Worm (Caenorhabditis elegans) whole organism, midembryonic: ENCODE measurements around the gene zmp-2.
"Not testable (repeated sequence)": the region's sequence is repeated elsewhere in the genome, so short reads cannot be mapped to it uniquely, and the experiment has no call there.

ENCODE experiments used
- T22C8.4 ChIP-seq: fragments of 200-800 bp; sonication (Bioruptor generic); IDR thresholded peaks from 2 replicates; pipeline ENCODE4 v1.3.6; 2022; ENCODE audit warnings: missing genetic modification characterization, missing compliant biosample characterization
- cog-1 ChIP-seq: sonication (generic microtip); optimal IDR thresholded peaks from 2 replicates; lab custom pipeline; 2016; ENCODE audit warnings: missing genetic modification characterization, missing compliant biosample characterization
- flt-1 ChIP-seq: fragments of 200-800 bp; sonication (Bioruptor generic); IDR thresholded peaks from 2 replicates; pipeline ENCODE4 v1.3.6; 2022; ENCODE audit warnings: missing genetic modification characterization, missing compliant biosample characterization
- klf-2 ChIP-seq: fragments of 200-800 bp; sonication (Bioruptor generic); conservative IDR thresholded peaks from 2 replicates; pipeline ENCODE4 v1.3.6; 2022; ENCODE audit warnings: missing genetic modification reagents, missing genetic modification characterization, missing compliant biosample characterization
- med-1 ChIP-seq: sonication (generic microtip); optimal IDR thresholded peaks from 2 replicates; lab custom pipeline; 2017; ENCODE audit warnings: missing genetic modification characterization, mild to moderate bottlenecking, missing compliant biosample characterization, antibody characterized with exemption, missing genetic modification reagents; ENCODE audit not compliant: insufficient read depth
- ref-1 ChIP-seq: fragments of 200-800 bp; sonication (Bioruptor generic); conservative IDR thresholded peaks from 2 replicates; pipeline ENCODE4 v1.3.6; 2022; ENCODE audit warnings: missing genetic modification reagents, missing genetic modification characterization, missing compliant biosample characterization
- tab-1 ChIP-seq: fragments of 200-800 bp; sonication (Bioruptor generic); IDR thresholded peaks from 2 replicates; pipeline ENCODE4 v1.3.6; 2022; ENCODE audit warnings: missing genetic modification characterization, missing compliant biosample characterization
- ztf-23 ChIP-seq: fragments of 200-800 bp; sonication (Bioruptor generic); IDR thresholded peaks from 2 replicates; pipeline ENCODE4 v1.3.6; 2022; ENCODE audit warnings: missing genetic modification reagents, missing genetic modification characterization, missing compliant biosample characterization
- ztf-29 ChIP-seq: fragments of 200-800 bp; sonication (Bioruptor generic); IDR thresholded peaks from 2 replicates; pipeline ENCODE4 v1.3.6; 2022; ENCODE audit warnings: missing genetic modification reagents, missing genetic modification characterization, missing compliant biosample characterization

The zmp-2 gene

DNA sequence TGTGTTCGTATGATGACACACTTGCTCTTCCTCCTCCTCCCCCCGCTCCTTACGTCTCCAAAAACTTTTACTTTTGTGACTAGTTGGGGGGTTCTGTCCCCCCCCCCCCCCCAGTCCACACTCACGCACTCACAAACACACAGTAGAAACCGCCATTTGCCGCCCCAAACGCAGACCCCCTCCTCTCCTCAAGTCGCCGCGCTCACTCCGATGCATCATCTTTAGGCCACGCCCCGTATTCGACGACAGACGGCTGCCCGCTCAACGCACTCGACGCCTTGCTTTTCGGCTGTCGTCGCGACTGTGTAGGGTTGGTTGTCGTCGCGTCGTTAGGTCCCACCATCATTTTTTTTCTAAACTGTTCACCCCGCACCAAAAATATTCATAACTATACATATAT lies at the start of gene zmp-2:
Gene zmp-2 (plus strand): TSS at position 247 of the 400 bp plus-strand sequence.
- TF ChIP-seq tab-1 (no peak), klf-2 (GFP tag; lab: Robert Waterston, UW) (0 out of 2 replicates have a peak, but pooled peaks have one; percentile 27)

DNA sequence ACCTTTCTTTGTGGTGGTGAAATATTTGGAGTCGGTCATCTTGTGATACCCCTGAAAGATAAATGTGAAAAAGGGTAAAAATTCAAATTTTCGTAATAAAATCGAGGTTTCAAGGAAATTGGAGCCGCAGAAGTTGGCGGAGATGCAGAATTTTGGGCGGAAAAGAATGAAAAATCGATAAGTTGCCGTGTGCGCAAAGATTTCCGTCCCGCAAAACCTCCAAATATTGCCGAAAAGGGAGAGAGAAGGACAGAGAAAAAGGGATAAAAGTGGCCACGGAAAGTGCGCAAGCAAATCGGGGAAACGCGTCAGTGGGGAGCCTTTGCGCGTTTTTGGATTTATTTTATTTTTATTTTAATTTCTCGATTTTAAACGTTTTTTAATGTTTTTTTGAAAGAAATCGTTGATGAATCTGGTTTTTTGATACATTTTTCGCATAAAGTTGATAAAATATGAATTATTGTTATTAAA lies 39.2 kb upstream of the zmp-2 start, which contains the start of gene apb-1:
Gene apb-1 (minus strand): TSS at position 51 of the 471 bp plus-strand sequence.
- TF ChIP-seq med-1 (GFP tag; lab: Kevin White, UChicago) (peak; percentile 18), ztf-23 (GFP tag; lab: Robert Waterston, UW) (peak; percentile 85), tab-1 (peak; percentile 63; the same call in 1 of the 2 replicates), T22C8.4 (peak; percentile 83), klf-2 (GFP tag; lab: Robert Waterston, UW) (0 out of 2 replicates have a peak, but pooled peaks have one; percentile 34), flt-1 (peak; percentile 80), ref-1 (GFP tag; lab: Robert Waterston, UW) (0 out of 2 replicates have a peak, but pooled peaks have one; percentile 24), ztf-29 (peak; percentile 39; the same call in 1 of the 2 replicates), cog-1 (tag; lab: Kevin White, UChicago) (peak; percentile 35)

DNA sequence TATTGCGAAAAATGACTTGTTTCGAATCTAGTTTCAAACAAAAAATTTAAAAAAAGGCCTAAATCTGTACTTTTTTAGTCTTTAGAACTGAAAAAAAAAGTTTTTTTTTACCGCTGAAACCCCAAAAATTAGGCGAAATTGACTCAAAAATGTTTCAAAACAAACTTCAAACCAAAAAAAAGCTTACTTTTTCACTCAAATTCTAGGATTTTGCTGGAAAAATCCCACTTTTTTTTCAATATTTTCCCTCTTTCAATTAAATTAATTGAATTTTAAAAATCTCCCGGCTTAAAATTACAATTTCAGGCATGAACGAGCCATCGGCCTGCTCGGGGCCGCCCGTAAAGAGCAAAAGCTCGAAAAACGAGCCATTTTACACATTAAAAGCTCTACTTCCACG lies 38.4 kb upstream of the zmp-2 start, which contains the start of gene mdt-19:
Gene mdt-19 (plus strand): TSS at position 301 of the 400 bp plus-strand sequence.
- TF ChIP-seq ztf-23 (GFP tag; lab: Robert Waterston, UW) (no peak), flt-1 (no peak), T22C8.4 (no peak), ztf-29 (no peak), cog-1 (tag; lab: Kevin White, UChicago) (no peak), klf-2 (GFP tag; lab: Robert Waterston, UW) (no peak), ref-1 (GFP tag; lab: Robert Waterston, UW) (no peak), med-1 (GFP tag; lab: Kevin White, UChicago) (no peak), tab-1 (no peak)

DNA sequence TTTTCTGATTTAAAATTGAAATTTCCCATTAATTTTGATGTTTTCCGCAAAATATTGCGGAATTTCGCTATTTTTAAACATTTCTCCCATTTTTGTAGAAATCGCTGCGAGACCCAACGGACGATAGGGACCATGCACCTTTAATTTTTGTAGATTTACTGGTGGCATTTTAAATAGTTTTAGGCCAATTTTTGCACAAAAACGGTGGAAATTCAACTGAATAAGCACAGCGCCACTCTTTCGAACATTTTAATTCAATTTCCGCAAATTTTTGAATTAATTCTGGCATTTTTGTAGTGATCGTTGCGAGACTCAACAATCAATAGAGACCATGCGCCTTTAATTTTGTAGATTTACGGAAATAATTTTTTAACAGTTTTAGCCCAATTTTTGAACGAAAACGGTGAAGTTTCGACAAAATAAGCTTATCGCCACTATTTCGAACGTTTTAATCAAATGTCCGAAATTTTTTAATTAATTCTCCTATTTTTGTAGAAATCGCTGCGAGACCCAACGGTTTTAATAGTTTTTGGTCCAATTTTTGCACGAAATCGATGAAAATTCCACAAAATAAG lies 37.6 kb upstream of the zmp-2 start:
- TF ChIP-seq med-1 (GFP tag; lab: Kevin White, UChicago) (no peak), ref-1 (GFP tag; lab: Robert Waterston, UW) (no peak), cog-1 (tag; lab: Kevin White, UChicago) (no peak), flt-1 (no peak), ztf-29 (no peak), klf-2 (GFP tag; lab: Robert Waterston, UW) (no peak), T22C8.4 (no peak), ztf-23 (GFP tag; lab: Robert Waterston, UW) (no peak), tab-1 (no peak)

DNA sequence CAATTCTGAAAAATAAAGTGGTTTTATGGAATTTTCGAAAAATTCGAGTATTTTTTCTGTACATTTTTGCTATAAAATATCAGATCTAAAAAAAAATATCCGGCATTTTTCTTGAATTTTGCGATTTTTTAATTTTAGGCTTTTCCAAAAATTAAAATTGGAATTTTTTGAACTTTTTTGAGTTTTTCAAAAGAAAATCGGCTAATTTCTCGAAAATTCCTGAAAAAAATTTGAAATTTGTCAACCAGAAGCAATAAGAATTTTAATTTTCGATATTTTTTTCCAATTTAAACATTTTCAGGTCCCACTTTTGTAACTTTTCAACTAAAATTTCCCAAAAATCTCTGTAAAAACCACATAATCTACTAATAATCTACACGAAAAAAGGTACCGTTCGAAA lies 32.5 kb upstream of the zmp-2 start, which contains the start of gene Y71H2B.11:
Gene Y71H2B.11 (plus strand): TSS at position 301 of the 400 bp plus-strand sequence.
- TF ChIP-seq flt-1, result no peak
- no peak for TF ChIP-seq ztf-23 (GFP tag; lab: Robert Waterston, UW)
- TF ChIP-seq ref-1 (GFP tag; lab: Robert Waterston, UW), result no peak
- no peak for TF ChIP-seq klf-2 (GFP tag; lab: Robert Waterston, UW)
- TF ChIP-seq cog-1 (tag; lab: Kevin White, UChicago), result no peak
- no peak for TF ChIP-seq tab-1
- TF ChIP-seq med-1 (GFP tag; lab: Kevin White, UChicago), result no peak
- TF ChIP-seq ztf-29, result no peak
- TF ChIP-seq T22C8.4, result no peak

DNA sequence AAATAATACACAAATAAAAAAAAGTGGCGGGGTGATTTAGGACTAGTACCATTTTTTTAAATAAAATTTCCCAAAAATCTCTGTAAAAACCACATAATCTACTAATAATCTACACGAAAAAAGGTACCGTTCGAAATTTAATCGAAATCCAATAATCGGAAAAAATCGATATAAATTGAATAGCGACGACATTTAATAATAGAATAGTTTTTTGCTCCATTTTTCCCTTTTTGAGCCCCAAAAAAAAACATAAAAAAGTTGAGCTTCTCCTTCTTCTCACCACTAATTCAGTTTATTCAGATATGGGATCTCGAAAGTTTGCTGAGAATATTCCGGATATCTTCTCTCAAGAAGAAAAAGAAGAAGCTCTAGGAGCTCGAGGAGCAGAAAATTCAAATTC lies 28.5 kb upstream of the zmp-2 start, which contains the start of gene Y71H2B.5:
Gene Y71H2B.5 (plus strand): TSS at position 301 of the 400 bp plus-strand sequence.
- not testable (repeated sequence) for TF ChIP-seq ztf-29; med-1 (GFP tag; lab: Kevin White, UChicago); tab-1

DNA sequence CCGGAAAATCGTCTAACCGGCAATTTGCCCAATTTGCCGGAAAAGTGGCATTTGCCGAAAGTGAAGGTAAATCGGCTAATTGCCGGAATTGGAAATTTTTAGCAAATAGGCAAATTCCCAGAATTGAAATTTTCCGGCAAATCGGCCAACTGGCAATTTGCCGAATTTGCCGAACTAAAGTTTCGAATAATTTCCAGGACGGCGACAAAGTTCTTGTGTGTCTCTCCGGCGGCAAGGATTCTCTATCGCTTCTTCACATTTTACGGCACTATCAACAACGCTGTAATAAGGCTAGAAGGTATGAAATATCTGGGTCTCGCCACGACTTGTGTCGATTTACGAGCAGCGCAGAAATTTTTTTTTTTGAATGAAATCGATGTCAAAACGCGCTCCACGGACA lies 20.0 kb upstream of the zmp-2 start:
- TF ChIP-seq cog-1 (tag; lab: Kevin White, UChicago), result no peak
- TF ChIP-seq flt-1, result no peak
- no peak for TF ChIP-seq klf-2 (GFP tag; lab: Robert Waterston, UW)
- no peak for TF ChIP-seq ztf-23 (GFP tag; lab: Robert Waterston, UW)
- no peak for TF ChIP-seq tab-1
- TF ChIP-seq med-1 (GFP tag; lab: Kevin White, UChicago), result no peak
- no peak for TF ChIP-seq ref-1 (GFP tag; lab: Robert Waterston, UW)

DNA sequence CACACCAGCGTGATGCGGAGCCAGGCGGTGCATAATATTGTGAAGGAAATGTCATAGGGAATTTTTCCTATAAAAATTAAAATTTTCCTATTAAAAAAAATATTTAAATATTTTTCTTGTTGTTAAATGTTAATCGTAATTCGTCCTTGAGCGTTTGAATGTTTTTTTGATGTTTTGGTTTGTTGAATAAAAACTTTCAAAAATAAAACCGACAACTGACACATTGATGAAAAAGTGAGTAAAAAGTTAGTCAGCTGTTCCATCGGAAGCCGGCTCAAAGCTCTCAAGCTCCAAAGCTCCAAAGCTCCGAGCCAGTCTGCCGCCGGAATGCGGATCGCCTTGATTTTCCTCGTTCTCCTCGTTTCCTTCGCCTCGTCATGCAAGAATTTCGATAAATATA lies 17.5 kb upstream of the zmp-2 start, which contains the start of gene Y71H2B.4:
Gene Y71H2B.4 (plus strand): TSS at position 301 of the 400 bp plus-strand sequence.
- no peak for TF ChIP-seq klf-2 (GFP tag; lab: Robert Waterston, UW)
- TF ChIP-seq ztf-23 (GFP tag; lab: Robert Waterston, UW), result no peak
- TF ChIP-seq med-1 (GFP tag; lab: Kevin White, UChicago), result no peak
- TF ChIP-seq ztf-29, result no peak
- TF ChIP-seq ref-1 (GFP tag; lab: Robert Waterston, UW), result no peak
- TF ChIP-seq flt-1, result no peak
- no peak for TF ChIP-seq tab-1
- no peak for TF ChIP-seq cog-1 (tag; lab: Kevin White, UChicago)
- TF ChIP-seq T22C8.4, result no peak

DNA sequence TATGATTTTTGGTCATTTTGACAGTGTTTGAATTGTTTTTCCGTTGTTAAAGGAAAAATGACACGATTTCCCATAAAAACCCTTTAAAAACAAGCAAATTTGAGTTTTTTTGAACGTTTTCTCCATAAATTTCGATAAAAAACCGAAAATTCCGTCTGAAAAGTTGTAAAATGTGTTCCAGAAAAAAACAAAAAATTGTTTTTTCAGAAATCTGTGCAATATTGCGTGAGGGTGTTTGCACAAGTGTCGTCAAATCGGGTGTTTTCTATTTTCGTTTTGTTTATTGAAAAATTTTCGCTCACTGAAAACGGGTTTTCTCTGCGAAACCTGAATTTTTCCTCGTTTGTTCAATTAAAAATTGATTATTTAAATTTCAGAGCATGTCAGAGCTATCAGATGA lies 16.6 kb upstream of the zmp-2 start, which contains the start of gene ppfr-4:
Gene ppfr-4 (plus strand): TSS at position 378 of the 400 bp plus-strand sequence.
- TF ChIP-seq tab-1, result no peak
- no peak for TF ChIP-seq ztf-23 (GFP tag; lab: Robert Waterston, UW)
- no peak for TF ChIP-seq med-1 (GFP tag; lab: Kevin White, UChicago)
- TF ChIP-seq ref-1 (GFP tag; lab: Robert Waterston, UW), result no peak
- TF ChIP-seq flt-1, result no peak
- no peak for TF ChIP-seq cog-1 (tag; lab: Kevin White, UChicago)
- TF ChIP-seq ztf-29, result no peak
- no peak for TF ChIP-seq klf-2 (GFP tag; lab: Robert Waterston, UW)
- no peak for TF ChIP-seq T22C8.4
